Fruit fly (Drosophila melanogaster): Measurements from ENCODE around the gene kirre.

DNA sequence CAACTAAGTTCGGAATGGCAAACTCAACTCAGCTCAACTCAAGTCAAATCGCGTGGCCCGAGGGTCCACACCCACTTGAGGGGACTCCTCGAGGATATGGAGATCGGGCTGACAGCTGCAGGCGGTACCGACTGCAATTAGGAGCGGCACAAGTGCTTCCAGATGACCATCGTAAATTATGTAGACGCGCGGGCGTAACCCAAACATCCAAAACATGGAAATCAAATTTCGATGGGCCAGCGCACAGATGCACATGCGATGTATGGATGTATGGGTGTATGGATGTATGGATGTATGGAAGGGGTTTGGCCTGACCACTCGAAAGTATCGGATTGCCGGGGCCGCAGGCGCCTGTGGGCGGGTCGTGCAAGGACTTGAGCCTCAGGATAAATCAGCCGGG, 342.2 kb downstream of the kirre start:
- TF ChIP-seq h (optimal IDR thresholded peaks at IDR 0.05) (no peak), psq (optimal IDR thresholded peaks at IDR 0.05) (no peak), Sin3A (optimal IDR thresholded peaks at IDR 0.05) (no peak), ttk (optimal IDR thresholded peaks at IDR 0.05) (no peak), insv (optimal IDR thresholded peaks at IDR 0.05) (no peak), Myc (optimal IDR thresholded peaks at IDR 0.05) (no peak)
